Fruit fly (Drosophila melanogaster): Measurements from ENCODE around the gene TTLL3A.
A peak's percentile ranks its signal among the peaks of the same experiment; 100 is the strongest.

Gene TTLL3A

dm6 chr2L:6787029-6787972, 47.3 kb upstream of the TTLL3A start (continued):
- TF ChIP-seq CG12219 (GFP tag; optimal IDR thresholded peaks at IDR 0.05) (peak; percentile 91), CG10654 (GFP tag; optimal IDR thresholded peaks at IDR 0.05) (peak; percentile 95), Mad (GFP tag; optimal IDR thresholded peaks at IDR 0.05) (peak; percentile 92), Spps (tag; optimal IDR thresholded peaks at IDR 0.05) (peak; percentile 78), CG10979 (tag; optimal IDR thresholded peaks at IDR 0.05) (peak; percentile 96), HHEX (GFP tag; optimal IDR thresholded peaks at IDR 0.05) (peak; percentile 94), CG32532 (GFP tag; IDR thresholded peaks at IDR 0.05) (peak; percentile 86), CG12391 (tag; optimal IDR thresholded peaks at IDR 0.05) (peak; percentile 95), PHDP (tag; optimal IDR thresholded peaks at IDR 0.05) (peak; percentile 93), CG1603 (tag; optimal IDR thresholded peaks at IDR 0.05) (peak; percentile 78), CG4730 (GFP tag; IDR thresholded peaks at IDR 0.05) (peak; percentile 79), tx (GFP tag; optimal IDR thresholded peaks at IDR 0.05) (peak; percentile 97), CG9215 (GFP tag; IDR thresholded peaks at IDR 0.05) (peak; percentile 92), CG2875 (GFP tag; optimal IDR thresholded peaks at IDR 0.05) (peak; percentile 86), Gug (GFP tag; IDR thresholded peaks at IDR 0.05) (peak; percentile 91), Sox100B (GFP tag; optimal IDR thresholded peaks at IDR 0.05) (peak; percentile 98), CG4707 (GFP tag; optimal IDR thresholded peaks at IDR 0.05) (peak; percentile 66), CG14441 (GFP tag; IDR thresholded peaks at IDR 0.05) (peak; percentile 81), CG7839 (tag; optimal IDR thresholded peaks at IDR 0.05) (peak; percentile 98), row (GFP tag; IDR thresholded peaks at IDR 0.05) (peak; percentile 92), insv (GFP tag; optimal IDR thresholded peaks at IDR 0.05) (peak; percentile 49 to 72), hbn (GFP tag; IDR thresholded peaks at IDR 0.05; ENCODE audit: partially characterized antibody) (no peak), CG9817 (tag; optimal IDR thresholded peaks at IDR 0.05) (peak; percentile 90), sim (GFP tag; IDR thresholded peaks at IDR 0.05) (peak; percentile 68), Hmx (GFP tag; optimal IDR thresholded peaks at IDR 0.05) (peak; percentile 93), CG6854 (GFP tag; optimal IDR thresholded peaks at IDR 0.05) (peak; percentile 95), CG10147 (GFP tag; optimal IDR thresholded peaks at IDR 0.05) (peak; percentile 96), vnd (GFP tag; IDR thresholded peaks at IDR 0.05; ENCODE audit: partially characterized antibody) (no peak), shn (GFP tag; optimal IDR thresholded peaks at IDR 0.05) (peak; percentile 97), br (optimal IDR thresholded peaks at IDR 0.05) (no peak), pros (GFP tag; optimal IDR thresholded peaks at IDR 0.05) (peak; percentile 89), Lpt (GFP tag; optimal IDR thresholded peaks at IDR 0.05) (no peak), CG9876 (GFP tag; optimal IDR thresholded peaks at IDR 0.05) (peak; percentile 92), wor (GFP tag; IDR thresholded peaks at IDR 0.05) (peak; percentile 86), CG1529 (GFP tag; optimal IDR thresholded peaks at IDR 0.05) (peak; percentile 94), bsh (GFP tag; optimal IDR thresholded peaks at IDR 0.05) (peak; percentile 91 to 92), eyg (GFP tag; optimal IDR thresholded peaks at IDR 0.05) (peak; percentile 97), lab (GFP tag; optimal IDR thresholded peaks at IDR 0.05) (peak; percentile 93), gcm (GFP tag; optimal IDR thresholded peaks at IDR 0.05) (peak; percentile 86), Eip74EF (GFP tag; optimal IDR thresholded peaks at IDR 0.05) (peak in 1 of 2 experiments; percentile 96), CG7556 (GFP tag; optimal IDR thresholded peaks at IDR 0.05) (peak; percentile 99), CG12236 (GFP tag; optimal IDR thresholded peaks at IDR 0.05) (peak; percentile 97), CG1832 (GFP tag; optimal IDR thresholded peaks at IDR 0.05) (no peak), CG14050 (GFP tag; IDR thresholded peaks at IDR 0.05) (peak; percentile 74), CG13775 (GFP tag; optimal IDR thresholded peaks at IDR 0.05) (peak; percentile 97), Sry-β (GFP tag; optimal IDR thresholded peaks at IDR 0.05) (peak; percentile 57), CG8388 (GFP tag; optimal IDR thresholded peaks at IDR 0.05) (peak; percentile 92)
